Worm (Caenorhabditis elegans) whole organism, mixed stage, embryonic: ENCODE measurements around the gene cah-4.
A peak's percentile ranks its signal among the peaks of the same experiment; 100 is the strongest.

ENCODE experiments used
- M03D4.4 ChIP-seq: sonication (generic microtip); optimal IDR thresholded peaks from 2 replicates; lab custom pipeline; 2017; ENCODE audit warnings: mild to moderate bottlenecking, missing genetic modification characterization, missing compliant biosample characterization
- bed-3 ChIP-seq: fragments of 200-800 bp; sonication (Bioruptor generic); optimal IDR thresholded peaks from 3 replicates; lab custom pipeline; 2018; ENCODE audit warnings: mild to moderate bottlenecking, missing genetic modification characterization, moderate library complexity, missing compliant biosample characterization
- blmp-1 ChIP-seq: fragments of 150-350 bp; optimal IDR thresholded peaks from 2 replicates; lab custom pipeline; 2014; ENCODE audit warnings: missing biosample characterization, missing genetic modification characterization
- ceh-39 ChIP-seq: fragments of 150-350 bp; optimal IDR thresholded peaks from 2 replicates; lab custom pipeline; 2014; ENCODE audit warnings: missing biosample characterization, missing genetic modification characterization
- ceh-43 ChIP-seq: fragments of 200-800 bp; sonication (Bioruptor generic); optimal IDR thresholded peaks from 2 replicates; lab custom pipeline; 2018; ENCODE audit warnings: mild to moderate bottlenecking, missing genetic modification characterization, moderate library complexity, missing compliant biosample characterization
- ceh-83 ChIP-seq: fragments of 200-800 bp; sonication (Bioruptor generic); optimal IDR thresholded peaks from 2 replicates; lab custom pipeline; 2018; ENCODE audit warnings: mild to moderate bottlenecking, missing genetic modification characterization, missing compliant biosample characterization
- ces-1 ChIP-seq: fragments of 150-350 bp; optimal IDR thresholded peaks from 2 replicates; lab custom pipeline; 2014; ENCODE audit warnings: missing biosample characterization, missing genetic modification reagents, missing genetic modification characterization
- elt-1 ChIP-seq: sonication (generic microtip); optimal IDR thresholded peaks from 2 replicates; lab custom pipeline; 2017; ENCODE audit warnings: missing genetic modification characterization, mild to moderate bottlenecking, missing compliant biosample characterization, antibody characterized with exemption, moderate library complexity, borderline replicate concordance; ENCODE audit not compliant: insufficient read depth
- elt-3 ChIP-seq: fragments of 150-350 bp; optimal IDR thresholded peaks from 2 replicates; lab custom pipeline; 2014; ENCODE audit warnings: missing biosample characterization, missing genetic modification characterization
- hlh-1 ChIP-seq: fragments of 150-350 bp; optimal IDR thresholded peaks from 2 replicates; lab custom pipeline; 2014; ENCODE audit warnings: missing biosample characterization, missing genetic modification reagents, missing genetic modification characterization
- lin-13 ChIP-seq: fragments of 150-350 bp; optimal IDR thresholded peaks from 2 replicates; lab custom pipeline; 2014; ENCODE audit warnings: missing biosample characterization, missing genetic modification characterization
- lin-32 ChIP-seq: fragments of 200-800 bp; sonication (Bioruptor generic); optimal IDR thresholded peaks from 2 replicates; lab custom pipeline; 2018; ENCODE audit warnings: mild to moderate bottlenecking, missing genetic modification characterization, missing compliant biosample characterization
- lsy-2 ChIP-seq: fragments of 150-350 bp; optimal IDR thresholded peaks from 2 replicates; lab custom pipeline; 2014; ENCODE audit warnings: missing biosample characterization, missing genetic modification characterization
- mep-1 ChIP-seq: fragments of 150-350 bp; optimal IDR thresholded peaks from 2 replicates; lab custom pipeline; 2017; ENCODE audit warnings: missing biosample characterization, missing genetic modification reagents, missing genetic modification characterization, inconsistent platforms
- mls-2 ChIP-seq: sonication (generic microtip); optimal IDR thresholded peaks from 2 replicates; lab custom pipeline; 2016; ENCODE audit warnings: mild to moderate bottlenecking, missing genetic modification characterization, moderate library complexity, missing compliant biosample characterization
- nhr-12 ChIP-seq: fragments of 150-350 bp; optimal IDR thresholded peaks from 2 replicates; lab custom pipeline; 2014; ENCODE audit warnings: missing biosample characterization, missing genetic modification characterization
- nhr-237 ChIP-seq: fragments of 150-350 bp; optimal IDR thresholded peaks from 2 replicates; lab custom pipeline; 2014; ENCODE audit warnings: missing biosample characterization, missing genetic modification characterization
- nhr-28 ChIP-seq: fragments of 150-350 bp; optimal IDR thresholded peaks from 2 replicates; lab custom pipeline; 2014; ENCODE audit warnings: missing biosample characterization, missing genetic modification characterization
- nhr-76 ChIP-seq: sonication (generic microtip); optimal IDR thresholded peaks from 2 replicates; lab custom pipeline; 2017; ENCODE audit warnings: missing biosample characterization, missing genetic modification characterization
- sem-2 ChIP-seq: fragments of 200-800 bp; sonication (Bioruptor generic); optimal IDR thresholded peaks from 2 replicates; lab custom pipeline; 2018; ENCODE audit warnings: mild to moderate bottlenecking, missing genetic modification characterization, missing compliant biosample characterization
- tbx-8 ChIP-seq: fragments of 200-800 bp; sonication (Bioruptor generic); optimal IDR thresholded peaks from 2 replicates; lab custom pipeline; 2018; ENCODE audit warnings: mild to moderate bottlenecking, missing genetic modification characterization, moderate library complexity, missing compliant biosample characterization
- unc-120 ChIP-seq: sonication (generic microtip); optimal IDR thresholded peaks from 2 replicates; lab custom pipeline; 2017; ENCODE audit warnings: missing genetic modification characterization, missing compliant biosample characterization; ENCODE audit not compliant: poor library complexity, severe bottlenecking
- unc-39 ChIP-seq: fragments of 150-350 bp; optimal IDR thresholded peaks from 2 replicates; lab custom pipeline; 2014; ENCODE audit warnings: missing biosample characterization, missing genetic modification characterization
- unc-62 ChIP-seq: fragments of 150-350 bp; optimal IDR thresholded peaks from 2 replicates; lab custom pipeline; 2014; ENCODE audit warnings: missing biosample characterization, missing genetic modification reagents, missing genetic modification characterization
- zip-8 ChIP-seq: fragments of 150-350 bp; optimal IDR thresholded peaks from 2 replicates; lab custom pipeline; 2014; ENCODE audit warnings: missing biosample characterization, missing genetic modification characterization
- ztf-11 ChIP-seq: fragments of 150-350 bp; optimal IDR thresholded peaks from 2 replicates; lab custom pipeline; 2014; ENCODE audit warnings: missing biosample characterization, missing genetic modification characterization

Gene cah-4

DNA sequence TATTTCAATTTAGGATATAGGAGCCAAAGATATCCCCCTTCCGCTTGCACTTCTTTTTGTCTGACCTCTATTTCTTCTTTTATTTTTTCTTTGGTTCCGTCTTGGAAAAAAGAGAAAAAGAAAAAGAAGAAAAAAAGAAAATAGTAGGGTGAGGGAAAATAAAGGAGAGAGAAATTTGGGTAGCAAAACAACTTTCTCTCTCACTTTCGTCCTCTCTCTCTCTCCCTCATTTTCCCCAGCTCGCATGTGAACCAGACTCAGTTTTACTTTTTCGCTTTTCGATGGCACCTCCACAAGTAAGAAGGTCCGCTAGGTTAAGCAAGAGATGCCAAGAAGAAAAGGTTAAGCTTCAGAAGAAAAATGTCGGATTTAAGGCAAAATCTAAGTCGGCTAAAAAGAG, 383 bp downstream of the cah-4 start:
- no peak for TF ChIP-seq elt-1
- peak; percentile 51 for TF ChIP-seq ces-1 (GFP tag; lab: Kevin White, UChicago)
- no peak for TF ChIP-seq ceh-39 (tag; lab: Kevin White, UChicago)
- no peak for TF ChIP-seq ztf-11 (tag; lab: Kevin White, UChicago)
- no peak for TF ChIP-seq mls-2 (tag; lab: Kevin White, UChicago)

DNA sequence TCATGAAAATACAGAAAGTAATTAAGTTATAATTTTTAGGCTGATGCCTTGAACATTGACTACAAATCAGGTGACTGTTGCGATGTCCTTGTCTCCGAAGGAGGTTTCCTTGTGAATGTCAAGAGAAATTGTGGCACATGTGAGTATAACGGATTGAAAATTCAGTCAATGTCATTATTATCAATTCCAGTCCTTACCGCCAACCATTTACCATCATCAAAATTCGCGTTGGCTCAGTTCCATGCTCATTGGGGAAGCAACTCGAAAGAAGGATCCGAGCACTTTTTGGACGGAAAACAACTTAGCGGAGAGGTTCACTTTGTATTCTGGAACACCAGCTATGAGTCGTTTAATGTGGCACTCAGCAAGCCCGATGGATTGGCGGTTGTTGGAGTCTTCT, 976 bp downstream of the cah-4 start:
- TF ChIP-seq ces-1 (GFP tag; lab: Kevin White, UChicago) (no peak), nhr-76 (no peak), nhr-237 (tag; lab: Kevin White, UChicago) (no peak), unc-39 (tag; lab: Kevin White, UChicago) (no peak), ceh-43 (GFP tag; lab: Kevin White, UChicago) (no peak)
- TF ChIP-seq, all 35 proteins: peak for 0

DNA sequence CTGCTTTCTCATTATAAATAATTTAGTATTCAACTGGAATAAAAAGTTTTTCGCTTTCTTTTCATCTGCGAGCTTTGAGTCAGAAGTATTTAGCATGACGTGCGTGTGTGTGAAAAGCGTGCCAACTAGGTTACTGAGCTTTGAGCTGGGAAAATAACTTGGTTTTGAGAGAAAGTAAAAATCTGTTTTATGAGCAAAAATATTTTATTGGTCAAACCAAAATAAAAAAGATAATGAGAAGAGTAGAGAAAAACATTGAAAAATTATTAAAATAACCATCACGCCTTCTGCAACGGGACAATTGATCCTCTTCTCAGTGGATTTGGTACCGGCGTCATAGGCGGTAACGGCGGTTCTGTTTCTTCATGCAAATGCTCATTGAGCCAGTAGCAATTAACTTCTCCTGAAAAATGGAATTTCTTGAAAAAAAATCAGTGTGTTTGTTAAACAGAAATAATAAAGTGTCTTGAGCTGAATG, 2.2 kb downstream of the cah-4 start:
- TF ChIP-seq ceh-39 (tag; lab: Kevin White, UChicago) (no peak), ces-1 (GFP tag; lab: Kevin White, UChicago) (peak; percentile 25)

DNA sequence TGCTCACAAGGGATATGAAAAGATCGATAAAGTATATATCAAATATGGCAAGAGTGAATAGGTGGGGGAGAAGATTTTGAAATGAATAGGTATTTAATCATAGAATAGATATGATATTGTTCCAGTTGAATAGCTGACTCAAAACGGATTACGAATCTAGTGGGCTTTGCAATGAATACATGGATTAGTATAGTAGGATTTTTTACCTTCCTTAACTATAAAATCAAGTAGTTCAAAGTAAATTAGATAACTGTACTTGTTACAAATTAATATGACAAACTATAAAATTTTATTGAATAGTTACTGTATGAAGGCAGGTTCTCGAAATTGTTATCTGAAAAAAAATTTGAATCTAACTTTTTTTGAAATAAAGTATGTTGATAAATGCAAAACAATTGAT, 8.5 kb downstream of the cah-4 start, which contains the start of gene odr-1:
odr-1 (minus strand) TSS at position 101 of the 400 bp plus-strand sequence.
- TF ChIP-seq bed-3 (GFP tag; lab: Kevin White, UChicago) = no peak
- TF ChIP-seq blmp-1 (tag; lab: Kevin White, UChicago) = no peak

DNA sequence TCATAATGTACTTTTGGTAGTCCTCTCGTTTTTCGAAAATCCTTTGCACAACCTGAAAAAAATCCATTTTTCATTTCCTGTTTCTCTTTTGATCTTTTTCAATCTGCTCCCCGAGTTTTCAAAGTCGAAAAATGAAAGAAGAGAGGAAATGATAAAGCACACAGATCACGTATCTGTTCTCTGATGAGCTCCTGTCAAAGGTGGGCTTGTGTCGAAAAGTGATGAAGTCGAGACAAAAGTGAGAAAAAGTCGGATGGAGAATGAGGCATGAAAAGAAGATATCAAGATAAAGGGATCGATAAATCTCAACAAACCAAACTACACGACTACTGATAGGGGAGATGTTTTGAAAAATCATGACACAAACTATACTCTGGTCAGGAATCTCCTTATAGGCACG, 12.7 kb downstream of the cah-4 start:
- TF ChIP-seq unc-120 (tag; lab: Kevin White, UChicago) (peak; percentile 41), mep-1 (no peak), unc-62 (GFP tag; lab: Kevin White, UChicago) (peak; percentile 67), blmp-1 (tag; lab: Kevin White, UChicago) (no peak), lin-13 (tag; lab: Kevin White, UChicago) (no peak)

DNA sequence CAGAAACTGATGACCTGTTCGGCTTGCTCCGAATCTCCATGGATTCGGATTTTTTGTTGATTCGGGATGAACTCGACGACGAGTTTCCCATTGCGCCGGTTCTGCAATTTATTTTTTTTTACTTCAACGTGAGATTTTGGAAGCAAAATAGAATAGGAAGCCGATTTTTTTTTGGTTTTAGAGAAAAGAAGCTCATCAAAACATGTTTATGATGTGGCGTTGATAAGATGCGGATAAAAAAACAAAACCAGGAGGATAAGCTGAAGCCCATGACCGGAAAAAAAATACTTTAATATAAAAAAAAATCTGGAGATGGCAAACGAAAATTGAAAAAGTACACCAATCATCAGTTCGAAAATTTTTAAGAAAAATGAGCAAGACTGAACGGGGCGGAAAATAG, 13.7 kb downstream of the cah-4 start, which contains the start of gene glb-20:
glb-20 (minus strand) TSS at position 101 of the 400 bp plus-strand sequence.
- TF ChIP-seq bed-3 (GFP tag; lab: Kevin White, UChicago) (no peak), sem-2 (GFP tag; lab: Kevin White, UChicago) (no peak), nhr-76 (no peak), elt-1 (no peak), tbx-8 (no peak), zip-8 (tag; lab: Kevin White, UChicago) (no peak), ceh-39 (tag; lab: Kevin White, UChicago) (no peak)

DNA sequence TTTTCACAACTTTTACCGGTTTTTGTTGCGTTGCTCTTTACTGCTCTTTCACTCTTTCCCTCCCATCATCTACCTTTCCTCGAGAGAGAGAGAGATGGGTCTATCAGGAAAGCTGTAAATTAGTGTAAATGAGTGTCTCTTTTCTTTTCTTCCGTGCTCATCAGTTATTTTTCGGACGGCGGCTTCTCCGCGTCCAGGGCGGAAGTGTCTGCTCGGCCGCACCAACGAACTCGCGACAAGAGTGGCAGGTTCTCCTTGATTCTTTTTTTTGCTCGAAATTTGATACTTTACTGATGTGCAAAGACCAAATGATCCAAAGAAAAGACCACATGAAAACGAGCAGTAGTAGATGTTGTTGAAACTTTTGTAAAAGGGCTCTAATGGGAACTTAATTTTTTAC, 16.3 kb downstream of the cah-4 start:
- TF ChIP-seq nhr-12 (no peak), ceh-83 (GFP tag; lab: Kevin White, UChicago) (no peak), lin-32 (GFP tag; lab: Kevin White, UChicago) (no peak), nhr-28 (no peak), mep-1 (no peak), ces-1 (GFP tag; lab: Kevin White, UChicago) (no peak)
- TF ChIP-seq, all 35 proteins: peak for 0

DNA sequence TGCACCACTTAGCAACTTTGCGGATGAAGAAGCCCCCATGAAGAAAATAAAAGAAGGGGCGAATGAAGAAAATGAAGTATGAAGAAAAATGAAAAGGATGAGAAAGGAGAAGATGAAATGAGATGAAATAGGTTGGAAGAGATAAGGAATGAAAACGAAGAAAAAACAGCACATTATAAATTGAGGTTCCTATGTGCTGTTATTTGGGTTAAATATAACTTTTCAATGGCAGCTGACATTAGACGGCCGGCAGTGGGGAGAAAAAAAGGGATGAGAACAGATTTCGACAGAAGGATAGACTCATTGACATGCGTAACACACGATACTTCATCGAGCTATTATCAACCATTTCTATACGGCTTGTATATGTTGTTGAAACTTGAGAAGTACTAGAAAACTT, 19.6 kb downstream of the cah-4 start:
- TF ChIP-seq unc-120 (tag; lab: Kevin White, UChicago) (peak; percentile 5), hlh-1 (tag; lab: Kevin White, UChicago) (peak; percentile 35), sem-2 (GFP tag; lab: Kevin White, UChicago) (no peak), mls-2 (tag; lab: Kevin White, UChicago) (no peak), zip-8 (tag; lab: Kevin White, UChicago) (no peak)

DNA sequence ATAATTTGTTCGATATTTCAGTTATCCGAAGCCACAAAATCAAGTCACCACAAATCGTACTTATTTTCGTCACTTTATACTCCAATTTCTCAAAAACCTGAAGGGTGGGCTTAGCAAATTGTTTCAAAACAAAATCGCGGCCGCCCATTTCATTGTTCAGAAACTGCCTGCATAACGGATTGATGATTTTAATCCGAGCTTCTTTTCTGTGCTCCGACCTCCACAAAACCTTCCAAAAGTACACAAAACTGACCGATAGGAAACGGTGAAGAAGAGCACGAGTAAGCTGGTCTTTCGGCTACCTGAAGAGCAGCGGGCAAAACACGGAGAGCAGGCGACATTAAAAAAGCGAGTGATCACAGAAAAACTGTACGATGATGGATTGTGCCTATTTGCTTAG, 24.1 kb downstream of the cah-4 start, which contains the start of gene R01E6.2:
R01E6.2 (minus strand) TSS at position 101 of the 400 bp plus-strand sequence.
- no peak for TF ChIP-seq bed-3 (GFP tag; lab: Kevin White, UChicago)
- no peak for TF ChIP-seq M03D4.4 (tag; lab: Kevin White, UChicago)
- TF ChIP-seq elt-3 (tag; lab: Kevin White, UChicago) = no peak
- no peak for TF ChIP-seq lsy-2
- TF ChIP-seq nhr-28 = no peak
